Fruit fly (Drosophila melanogaster) whole organism, embryonic: ENCODE results near the gene ckd.
A peak's percentile ranks its signal among the peaks of the same experiment; 100 is the strongest.

Experiments used
- Atf3 ChIP-seq: fragments of 200-800 bp; sonication (Bioruptor generic); optimal IDR thresholded peaks from 3 replicates; lab custom pipeline; 2016; ENCODE audit warnings: missing biosample characterization, missing genetic modification characterization
- CG1024 ChIP-seq: fragments of 200-800 bp; sonication (Bioruptor generic); IDR thresholded peaks from 2 replicates; pipeline ENCODE4 v1.3.6; 2022; ENCODE audit warnings: missing biosample characterization, missing genetic modification characterization
- CG11085 ChIP-seq: fragments of 200-800 bp; sonication (Bioruptor generic); IDR thresholded peaks from 2 replicates; pipeline ENCODE4 v1.3.6; 2022; ENCODE audit warnings: missing biosample characterization, missing genetic modification characterization
- CG11504 ChIP-seq: fragments of 200-800 bp; sonication (Bioruptor generic); optimal IDR thresholded peaks from 3 replicates; lab custom pipeline; 2019; ENCODE audit warnings: missing biosample characterization, mild to moderate bottlenecking, missing genetic modification characterization, moderate library complexity
- CG12391 ChIP-seq: fragments of 200-800 bp; sonication (Bioruptor generic); optimal IDR thresholded peaks from 3 replicates; lab custom pipeline; 2018; ENCODE audit warnings: missing biosample characterization, mild to moderate bottlenecking, missing genetic modification characterization, moderate library complexity
- CG14050 ChIP-seq: fragments of 200-800 bp; sonication (Bioruptor generic); IDR thresholded peaks from 3 replicates; pipeline ENCODE4 v1.3.6; 2022; ENCODE audit warnings: missing biosample characterization, missing genetic modification characterization
- CG15269 ChIP-seq: fragments of 200-800 bp; sonication (Bioruptor generic); optimal IDR thresholded peaks from 2 replicates; lab custom pipeline; 2018; ENCODE audit warnings: missing biosample characterization, mild to moderate bottlenecking, missing genetic modification characterization, moderate library complexity
- CG15696 ChIP-seq: fragments of 200-800 bp; sonication (Bioruptor generic); optimal IDR thresholded peaks from 2 replicates; lab custom pipeline; 2019; ENCODE audit warnings: missing biosample characterization, mild to moderate bottlenecking, missing genetic modification characterization, moderate library complexity
- CG2129 ChIP-seq: fragments of 200-800 bp; sonication (Bioruptor generic); IDR thresholded peaks from 2 replicates; pipeline ENCODE4 v1.3.6; 2022; ENCODE audit warnings: missing biosample characterization, missing genetic modification characterization; ENCODE audit not compliant: partially characterized antibody
- CG30403 ChIP-seq: fragments of 200-800 bp; sonication (Bioruptor generic); optimal IDR thresholded peaks from 3 replicates; lab custom pipeline; 2016; ENCODE audit warnings: missing biosample characterization, missing genetic modification characterization
- CG6175 ChIP-seq: fragments of 200-800 bp; sonication (Bioruptor generic); IDR thresholded peaks from 3 replicates; pipeline ENCODE4 v1.3.6; 2022; ENCODE audit warnings: missing biosample characterization, missing genetic modification characterization
- CG9817 ChIP-seq: fragments of 200-800 bp; sonication (Bioruptor generic); optimal IDR thresholded peaks from 2 replicates; lab custom pipeline; 2018; ENCODE audit warnings: missing biosample characterization, mild to moderate bottlenecking, missing genetic modification characterization, moderate library complexity
- D19A ChIP-seq: fragments of 200-800 bp; optimal IDR thresholded peaks from 3 replicates; lab custom pipeline; 2019; ENCODE audit warnings: missing biosample characterization, mild to moderate bottlenecking, missing genetic modification characterization, moderate library complexity
- Dip2 ChIP-seq: fragments of 200-800 bp; sonication (Bioruptor generic); IDR thresholded peaks from 2 replicates; pipeline ENCODE4 v1.3.6; 2022; ENCODE audit warnings: missing biosample characterization, missing genetic modification characterization
- Gsc ChIP-seq: fragments of 200-800 bp; sonication (Bioruptor generic); IDR thresholded peaks from 2 replicates; pipeline ENCODE4 v1.3.6; 2022; ENCODE audit warnings: missing biosample characterization, missing genetic modification characterization
- HLHmδ ChIP-seq: fragments of 200-800 bp; sonication (Bioruptor generic); optimal IDR thresholded peaks from 2 replicates; lab custom pipeline; 2018; ENCODE audit warnings: missing biosample characterization, mild to moderate bottlenecking, missing genetic modification characterization, moderate library complexity
- Hr3 ChIP-seq: fragments of 200-800 bp; sonication (Bioruptor generic); optimal IDR thresholded peaks from 3 replicates; lab custom pipeline; 2016; ENCODE audit warnings: missing biosample characterization, missing genetic modification characterization
- Lim3 ChIP-seq: fragments of 200-800 bp; sonication (Bioruptor generic); IDR thresholded peaks from 2 replicates; pipeline ENCODE4 v1.3.6; 2022; ENCODE audit warnings: missing biosample characterization, missing genetic modification characterization
- Mes4 ChIP-seq: fragments of 200-800 bp; sonication (Bioruptor generic); optimal IDR thresholded peaks from 2 replicates; lab custom pipeline; 2016; ENCODE audit warnings: missing biosample characterization, missing genetic modification characterization
- Scr ChIP-seq: fragments of 200-800 bp; sonication (Bioruptor generic); IDR thresholded peaks from 2 replicates; pipeline ENCODE4 v1.3.6; 2022; ENCODE audit warnings: missing biosample characterization, missing genetic modification characterization; ENCODE audit not compliant: partially characterized antibody
- Six4 ChIP-seq: fragments of 200-800 bp; sonication (Bioruptor generic); optimal IDR thresholded peaks from 2 replicates; lab custom pipeline; 2016; ENCODE audit warnings: missing biosample characterization, missing genetic modification characterization
- Sox100B ChIP-seq: fragments of 200-800 bp; sonication (Bioruptor generic); optimal IDR thresholded peaks from 3 replicates; lab custom pipeline; 2018; ENCODE audit warnings: missing biosample characterization, mild to moderate bottlenecking, missing genetic modification characterization
- Stat92E ChIP-seq, 3 experiments: fragments of >200 bp in 2 of 3; fragments of 200-800 bp in 1 of 3; sonication (Bioruptor generic) in 1 of 3; optimal IDR thresholded peaks; 2 replicates each; lab custom pipeline; 2017 to 2019; ENCODE audit warnings: missing biosample characterization in 3 of 3, missing genetic modification characterization in 3 of 3, mild to moderate bottlenecking in 1 of 3, moderate library complexity in 1 of 3
- TFAM ChIP-seq: fragments of 200-800 bp; sonication (Bioruptor generic); optimal IDR thresholded peaks from 2 replicates; lab custom pipeline; 2017; ENCODE audit warnings: missing biosample characterization, missing genetic modification characterization, inconsistent platforms
- ato ChIP-seq: fragments of 200-800 bp; sonication (Bioruptor generic); IDR thresholded peaks from 2 replicates; pipeline ENCODE4 v1.3.6; 2022; ENCODE audit warnings: missing biosample characterization, missing genetic modification characterization; ENCODE audit not compliant: partially characterized antibody
- bbx ChIP-seq: fragments of 200-800 bp; sonication (Bioruptor generic); IDR thresholded peaks from 2 replicates; pipeline ENCODE4 v1.3.6; 2022; ENCODE audit warnings: missing biosample characterization, missing genetic modification characterization; ENCODE audit not compliant: partially characterized antibody
- bigmax ChIP-seq: fragments of 200-800 bp; sonication (Bioruptor generic); optimal IDR thresholded peaks from 2 replicates; lab custom pipeline; 2018; ENCODE audit warnings: missing biosample characterization, mild to moderate bottlenecking, missing genetic modification characterization
- chm ChIP-seq: fragments of 200-800 bp; sonication (Bioruptor generic); IDR thresholded peaks from 2 replicates; pipeline ENCODE4 v1.3.6; 2022; ENCODE audit warnings: missing biosample characterization, missing genetic modification characterization
- fd102C ChIP-seq: fragments of 200-800 bp; sonication (Bioruptor generic); optimal IDR thresholded peaks from 2 replicates; lab custom pipeline; 2018; ENCODE audit warnings: missing biosample characterization, mild to moderate bottlenecking, missing genetic modification characterization, moderate library complexity
- gcm ChIP-seq: fragments of 200-800 bp; sonication (Bioruptor generic); optimal IDR thresholded peaks from 2 replicates; lab custom pipeline; 2019; ENCODE audit warnings: missing biosample characterization, mild to moderate bottlenecking, missing genetic modification characterization, moderate library complexity
- h ChIP-seq: fragments of >200 bp; optimal IDR thresholded peaks from 2 replicates; lab custom pipeline; 2017
- lola ChIP-seq, 3 experiments: fragments of >200 bp in 2 of 3; fragments of 200-800 bp in 1 of 3; sonication (Bioruptor generic) in 1 of 3; optimal IDR thresholded peaks; 2 replicates each; lab custom pipeline; 2017 to 2019; ENCODE audit warnings: missing biosample characterization in 3 of 3, missing genetic modification characterization in 3 of 3, mild to moderate bottlenecking in 1 of 3, moderate library complexity in 1 of 3
- maf-S ChIP-seq: fragments of 200-800 bp; sonication (Bioruptor generic); optimal IDR thresholded peaks from 2 replicates; lab custom pipeline; 2016; ENCODE audit warnings: missing biosample characterization, missing genetic modification characterization
- pan ChIP-seq, 4 experiments: fragments of >200 bp in 3 of 4; fragments of 200-800 bp in 1 of 4; sonication (Bioruptor generic) in 1 of 4; optimal IDR thresholded peaks in 3 of 4; IDR thresholded peaks in 1 of 4; 2 replicates each; pipeline versions ENCODE4 v1.3.6 to Lab custom; 2017 to 2022; ENCODE audit warnings: missing biosample characterization in 2 of 4, missing genetic modification characterization in 2 of 4, mixed read lengths in 1 of 4
- pho ChIP-seq: fragments of 200-800 bp; sonication (Bioruptor generic); optimal IDR thresholded peaks from 2 replicates; lab custom pipeline; 2016; ENCODE audit warnings: missing biosample characterization, missing genetic modification characterization
- prd ChIP-seq, 3 experiments: fragments of >200 bp in 2 of 3; fragments of 200-800 bp in 1 of 3; sonication (Bioruptor generic) in 1 of 3; optimal IDR thresholded peaks in 2 of 3; IDR thresholded peaks in 1 of 3; 2 replicates in 2 of 3; 3 replicates in 1 of 3; pipeline versions ENCODE4 v1.3.6 to Lab custom; 2017 to 2022; ENCODE audit warnings: missing biosample characterization in 1 of 3, missing genetic modification characterization in 1 of 3
- sc ChIP-seq, 3 experiments: fragments of >200 bp in 2 of 3; fragments of 200-800 bp in 1 of 3; sonication (Bioruptor generic) in 1 of 3; optimal IDR thresholded peaks; 2 replicates in 2 of 3; 3 replicates in 1 of 3; lab custom pipeline; 2017; ENCODE audit warnings: mild to moderate bottlenecking in 1 of 3, missing biosample characterization in 1 of 3, missing genetic modification characterization in 1 of 3, missing genetic modification reagents in 1 of 3
- schlank ChIP-seq: fragments of 200-800 bp; sonication (Bioruptor generic); optimal IDR thresholded peaks from 2 replicates; lab custom pipeline; 2018; ENCODE audit warnings: missing biosample characterization, mild to moderate bottlenecking, missing genetic modification characterization
- scrt ChIP-seq: fragments of 200-800 bp; sonication (Bioruptor generic); optimal IDR thresholded peaks from 2 replicates; lab custom pipeline; 2018; ENCODE audit warnings: missing biosample characterization, mild to moderate bottlenecking, missing genetic modification characterization, moderate library complexity
- sd ChIP-seq: fragments of 200-800 bp; sonication (Bioruptor generic); optimal IDR thresholded peaks from 3 replicates; lab custom pipeline; 2018; ENCODE audit warnings: missing biosample characterization, mild to moderate bottlenecking, missing genetic modification characterization, moderate library complexity
- slp2 ChIP-seq: fragments of 200-800 bp; sonication (Bioruptor generic); optimal IDR thresholded peaks from 2 replicates; lab custom pipeline; 2016; ENCODE audit warnings: missing biosample characterization, missing genetic modification characterization
- stc ChIP-seq: fragments of 200-800 bp; sonication (Bioruptor generic); IDR thresholded peaks from 2 replicates; pipeline ENCODE4 v1.3.6; 2022; ENCODE audit warnings: missing biosample characterization, missing genetic modification characterization
- tap ChIP-seq: fragments of 200-800 bp; optimal IDR thresholded peaks from 3 replicates; lab custom pipeline; 2019; ENCODE audit warnings: missing biosample characterization, mild to moderate bottlenecking, missing genetic modification characterization, moderate library complexity
- vvl ChIP-seq: fragments of 200-800 bp; sonication (Bioruptor generic); IDR thresholded peaks from 2 replicates; pipeline ENCODE4 v1.3.6; 2022; ENCODE audit warnings: missing biosample characterization, missing genetic modification characterization
- wek ChIP-seq: fragments of 200-800 bp; sonication (Bioruptor generic); optimal IDR thresholded peaks from 3 replicates; lab custom pipeline; 2018; ENCODE audit warnings: missing biosample characterization, mild to moderate bottlenecking, missing genetic modification characterization, moderate library complexity
- zen2 ChIP-seq: fragments of 200-800 bp; sonication (Bioruptor generic); IDR thresholded peaks from 3 replicates; pipeline ENCODE4 v1.3.6; 2022; ENCODE audit warnings: missing biosample characterization, missing genetic modification characterization; ENCODE audit not compliant: partially characterized antibody

The ckd gene

dm6 chr3L:3303534-3304459 lies 46.1 kb downstream of the ckd start, which contains the start of gene ZnT63C (continued):
- TF ChIP-seq tap (tag; lab: Kevin White, UChicago) (no peak), CG11085 (GFP tag; lab: Robert Waterston, UW) (no peak), CG2129 (GFP tag; lab: Robert Waterston, UW) (0 out of 2 replicates have a peak, but pooled peaks have one; percentile 25), zen2 (GFP tag; lab: Robert Waterston, UW) (peak; percentile 82), HLHmδ (GFP tag; lab: Kevin White, UChicago) (no peak), D19A (peak; percentile 6), Scr (peak; percentile 79), chm (GFP tag; lab: Robert Waterston, UW) (peak; percentile 72), wek (GFP tag; lab: Kevin White, UChicago) (peak; percentile 6), Gsc (GFP tag; lab: Robert Waterston, UW) (no peak), lola (GFP tag; optimal IDR thresholded peaks at IDR 0.05; lab: Kevin White, UChicago) (no peak), Hr3 (no peak), pan (optimal IDR thresholded peaks at IDR 0.05; lab: Kevin White, UChicago) (no peak), pan (GFP tag; optimal IDR thresholded peaks at IDR 0.05 in 1 of 2, IDR thresholded peaks at IDR 0.05 in 1 of 2) (peak in 1 of 2 experiments; percentile 10), stc (GFP tag; lab: Robert Waterston, UW) (no peak), TFAM (GFP tag; lab: Kevin White, UChicago) (no peak), Sox100B (no peak), CG12391 (tag; lab: Kevin White, UChicago) (no peak), CG6175 (GFP tag; lab: Robert Waterston, UW) (no peak), prd (optimal IDR thresholded peaks at IDR 0.05; lab: Kevin White, UChicago) (no peak), prd (GFP tag; IDR thresholded peaks at IDR 0.05; lab: Robert Waterston, UW) (no peak), vvl (peak; percentile 57), ato (GFP tag; lab: Robert Waterston, UW) (peak; percentile 93), gcm (GFP tag; lab: Kevin White, UChicago) (no peak), CG15269 (tag; lab: Kevin White, UChicago) (no peak), Stat92E (GFP tag; optimal IDR thresholded peaks at IDR 0.05; lab: Kevin White, UChicago) (peak in 1 of 3 experiments; percentile 51), scrt (GFP tag; lab: Kevin White, UChicago) (no peak), sd (tag; lab: Kevin White, UChicago) (peak; percentile 58), bigmax (GFP tag; lab: Kevin White, UChicago) (no peak), pho (GFP tag; lab: Kevin White, UChicago) (no peak), CG9817 (tag; lab: Kevin White, UChicago) (no peak), Dip2 (GFP tag; lab: Robert Waterston, UW) (no peak), CG1024 (no peak), Mes4 (GFP tag; lab: Kevin White, UChicago) (no peak), Lim3 (GFP tag; lab: Robert Waterston, UW) (no peak), fd102C (GFP tag; lab: Kevin White, UChicago) (no peak), CG15696 (no peak), maf-S (GFP tag; lab: Kevin White, UChicago) (no peak), slp2 (GFP tag; lab: Kevin White, UChicago) (no peak), CG11504 (tag; lab: Kevin White, UChicago) (no peak), sc (optimal IDR thresholded peaks at IDR 0.05; lab: Kevin White, UChicago) (no peak), sc (GFP tag; optimal IDR thresholded peaks at IDR 0.05; lab: Kevin White, UChicago) (no peak), h (lab: Kevin White, UChicago) (no peak), bbx (GFP tag; lab: Robert Waterston, UW) (peak; percentile 93), schlank (no peak), CG30403 (no peak), Six4 (no peak), Atf3 (no peak), CG14050 (GFP tag; lab: Robert Waterston, UW) (no peak)
